Worm (Caenorhabditis elegans) whole organism, L2 larva: Measurements from ENCODE around the gene dhs-23.

Experiments
- aly-2 ChIP-seq: fragments of 150-350 bp; optimal IDR thresholded peaks from 2 replicates; lab custom pipeline; 2014; ENCODE audit warnings: missing biosample characterization, missing genetic modification characterization
- ama-1 ChIP-seq: fragments of 150-350 bp; optimal IDR thresholded peaks from 2 replicates; lab custom pipeline; 2018; ENCODE audit warnings: inconsistent platforms
- ceh-16 ChIP-seq: fragments of 150-350 bp; optimal IDR thresholded peaks from 2 replicates; lab custom pipeline; 2014; ENCODE audit warnings: missing biosample characterization, missing genetic modification characterization
- fos-1 ChIP-seq: fragments of 150-350 bp; optimal IDR thresholded peaks from 2 replicates; lab custom pipeline; 2014; ENCODE audit warnings: missing biosample characterization, missing genetic modification characterization
- lin-11 ChIP-seq: fragments of 150-350 bp; sonication (generic microtip); optimal IDR thresholded peaks from 2 replicates; lab custom pipeline; 2014; ENCODE audit warnings: missing biosample characterization, missing genetic modification characterization, inconsistent platforms, mixed read lengths
- lin-13 ChIP-seq: fragments of 150-350 bp; optimal IDR thresholded peaks from 2 replicates; lab custom pipeline; 2014; ENCODE audit warnings: missing biosample characterization, missing genetic modification reagents, missing genetic modification characterization
- nhr-11 ChIP-seq: fragments of 150-350 bp; optimal IDR thresholded peaks from 2 replicates; lab custom pipeline; 2014; ENCODE audit warnings: missing biosample characterization, missing genetic modification characterization
- nhr-12 ChIP-seq: fragments of 150-350 bp; optimal IDR thresholded peaks from 2 replicates; lab custom pipeline; 2014; ENCODE audit warnings: missing biosample characterization, missing genetic modification characterization
- nhr-129 ChIP-seq: fragments of 150-350 bp; optimal IDR thresholded peaks from 2 replicates; lab custom pipeline; 2014; ENCODE audit warnings: missing biosample characterization, missing genetic modification characterization
- nhr-237 ChIP-seq: fragments of 150-350 bp; optimal IDR thresholded peaks from 2 replicates; lab custom pipeline; 2014; ENCODE audit warnings: missing biosample characterization, missing genetic modification characterization
- nhr-25 ChIP-seq: fragments of 150-350 bp; sonication (generic microtip); optimal IDR thresholded peaks from 3 replicates; lab custom pipeline; 2014; ENCODE audit warnings: missing biosample characterization, missing genetic modification characterization
- nhr-6 ChIP-seq: fragments of 150-350 bp; optimal IDR thresholded peaks from 2 replicates; lab custom pipeline; 2014; ENCODE audit warnings: missing biosample characterization, missing genetic modification characterization
- sma-9 ChIP-seq, 2 experiments: fragments of 150-350 bp in 1 of 2; sonication (generic microtip) in 1 of 2; optimal IDR thresholded peaks; 2 replicates each; lab custom pipeline; 2014 to 2016; ENCODE audit warnings: missing genetic modification characterization in 2 of 2, mild to moderate bottlenecking in 1 of 2, missing biosample characterization in 1 of 2, missing compliant biosample characterization in 1 of 2, missing genetic modification reagents in 1 of 2, moderate library complexity in 1 of 2
- unc-39 ChIP-seq: fragments of 150-350 bp; optimal IDR thresholded peaks from 2 replicates; lab custom pipeline; 2014; ENCODE audit warnings: missing biosample characterization, missing genetic modification characterization

DNA sequence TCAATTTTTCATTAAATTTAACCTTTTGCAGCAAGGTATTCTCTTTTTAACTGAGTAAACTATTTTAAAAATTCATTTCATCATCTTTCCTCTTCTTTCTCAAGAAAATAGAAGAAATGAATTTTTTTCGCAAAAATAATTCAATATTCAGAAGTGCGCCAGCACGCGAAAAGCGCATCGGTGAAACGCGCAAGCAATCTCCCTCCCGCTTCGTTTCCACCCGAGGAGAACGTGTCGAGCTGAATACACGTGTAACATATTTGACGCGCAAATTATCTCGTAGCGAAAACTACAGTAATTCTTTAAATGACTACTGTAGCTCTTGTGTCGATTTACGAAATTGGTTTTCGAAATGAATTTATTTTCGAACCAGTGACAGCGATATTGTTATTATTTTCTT lies 11.0 kb downstream of the dhs-23 start:
- TF ChIP-seq nhr-11 (tag; lab: Kevin White, UChicago) = no peak
- TF ChIP-seq fos-1 (tag; lab: Kevin White, UChicago) = no peak
- no peak for TF ChIP-seq ceh-16 (tag; lab: Kevin White, UChicago)
- TF ChIP-seq nhr-237 (tag; lab: Kevin White, UChicago) = no peak
- TF ChIP-seq nhr-25 = no peak
- no peak for TF ChIP-seq sma-9 (GFP tag; optimal IDR thresholded peaks at IDR 0.05; lab: Kevin White, UChicago)
- no peak for TF ChIP-seq sma-9 (tag; optimal IDR thresholded peaks at IDR 0.05; lab: Kevin White, UChicago)
- TF ChIP-seq nhr-12 (tag; lab: Kevin White, UChicago) = no peak
- TF ChIP-seq ama-1 (lab: Kevin White, UChicago) = no peak
- no peak for TF ChIP-seq lin-11 (tag; lab: Kevin White, UChicago)
- TF ChIP-seq unc-39 = no peak
- no peak for TF ChIP-seq lin-13 (GFP tag; lab: Kevin White, UChicago)
- TF ChIP-seq aly-2 (tag; lab: Kevin White, UChicago) = no peak
- no peak for TF ChIP-seq nhr-6
- TF ChIP-seq nhr-129 = no peak
